Worm (Caenorhabditis elegans): ENCODE data around the gene F36H9.1.

The F36H9.1 gene

DNA sequence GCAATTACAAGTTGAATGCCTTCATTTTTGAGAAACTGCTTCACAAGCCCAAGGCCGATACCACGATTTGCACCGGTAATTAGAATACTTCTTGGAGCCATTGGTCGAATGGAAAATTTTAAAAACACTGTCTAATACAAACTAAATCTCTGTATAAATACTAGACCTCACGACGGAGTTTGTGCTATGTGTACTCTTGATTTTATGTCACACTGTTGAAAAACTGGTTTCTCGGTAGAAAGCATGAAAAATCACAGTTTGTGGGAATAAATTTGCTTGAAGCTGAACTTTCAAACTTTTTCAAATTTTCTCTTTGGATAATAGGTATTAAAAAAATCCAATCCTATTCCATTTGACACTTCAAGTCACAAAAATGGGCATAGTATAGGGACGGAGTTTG, 38.7 kb upstream of the F36H9.1 start, which contains the start of gene ZK697.14:
Gene ZK697.14, minus strand, starts transcription at position 101 of the 400 bp plus-strand sequence.
- TF ChIP-seq snpc-4 (tag; optimal IDR thresholded peaks at IDR 0.05) (no peak), swsn-7 (tag; optimal IDR thresholded peaks at IDR 0.05) (no peak), ztf-11 (tag; optimal IDR thresholded peaks at IDR 0.05) (no peak), dsc-1 (tag; optimal IDR thresholded peaks at IDR 0.05) (no peak), lin-13 (GFP tag; optimal IDR thresholded peaks at IDR 0.05) (no peak), hpl-2 (GFP tag; optimal IDR thresholded peaks at IDR 0.05) (no peak), nhr-28 (tag; optimal IDR thresholded peaks at IDR 0.05) (no peak), sptf-1 (tag; optimal IDR thresholded peaks at IDR 0.05) (no peak), mdl-1 (tag; optimal IDR thresholded peaks at IDR 0.05) (no peak), unc-98 (GFP tag; IDR thresholded peaks at IDR 0.05) (no peak)

DNA sequence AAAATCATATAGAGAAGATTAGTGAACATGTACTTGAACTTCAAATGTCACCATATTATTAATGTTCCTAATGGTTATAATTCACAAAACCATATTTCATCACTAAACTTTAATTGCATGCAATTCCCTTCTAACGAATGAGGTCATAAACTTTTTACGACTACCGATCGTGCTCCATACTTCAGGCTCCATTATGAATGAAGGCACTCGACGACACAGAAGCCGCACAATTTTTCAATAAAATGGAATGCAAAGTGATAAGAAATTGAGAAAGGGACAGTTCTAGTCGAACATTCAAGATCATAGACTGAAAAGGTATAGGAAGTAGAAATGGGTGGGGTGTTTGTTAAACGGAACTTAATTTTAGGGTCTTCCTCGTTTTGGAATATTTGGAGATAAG, 38.2 kb upstream of the F36H9.1 start:
- TF ChIP-seq swsn-7 (tag; optimal IDR thresholded peaks at IDR 0.05) (no peak), snpc-4 (tag; optimal IDR thresholded peaks at IDR 0.05) (no peak), mdl-1 (tag; optimal IDR thresholded peaks at IDR 0.05) (no peak), pax-3 (tag; optimal IDR thresholded peaks at IDR 0.05) (no peak), lin-14 (GFP tag; optimal IDR thresholded peaks at IDR 0.05) (no peak), nhr-11 (tag; optimal IDR thresholded peaks at IDR 0.05) (no peak), lin-39 (tag; optimal IDR thresholded peaks at IDR 0.05) (no peak), nhr-19 (GFP tag; conservative IDR thresholded peaks at IDR 0.05) (no peak), snu-23 (GFP tag; optimal IDR thresholded peaks at IDR 0.05) (no peak), fkh-10 (GFP tag; optimal IDR thresholded peaks at IDR 0.05) (no peak), nhr-76 (tag; optimal IDR thresholded peaks at IDR 0.05) (no peak), elt-2 (tag; optimal IDR thresholded peaks at IDR 0.05) (no peak)

DNA sequence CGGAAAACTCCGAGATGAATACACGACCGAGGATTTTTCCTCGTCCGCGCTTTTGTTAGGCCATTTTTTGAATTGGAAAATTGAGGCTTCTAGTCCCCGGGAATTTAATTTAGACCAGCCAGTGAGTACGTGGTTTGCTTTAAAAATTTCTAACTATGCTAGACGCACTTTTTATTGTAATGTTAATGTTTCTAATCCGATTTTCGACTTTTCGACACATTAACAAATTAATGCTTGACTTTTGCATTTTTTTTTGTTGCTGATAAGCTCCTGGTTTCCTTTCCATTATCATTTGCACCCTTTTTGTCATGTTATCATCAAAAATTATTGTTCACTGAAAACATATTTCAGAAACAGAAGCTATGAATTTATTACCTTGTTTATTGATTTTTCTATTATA, 37.5 kb upstream of the F36H9.1 start, which contains the start of gene clec-204:
Gene clec-204, plus strand, starts transcription at position 301 of the 400 bp plus-strand sequence.
- peak; percentile 44 for TF ChIP-seq elt-2 (tag; optimal IDR thresholded peaks at IDR 0.05)
- no peak for TF ChIP-seq hlh-4 (tag; optimal IDR thresholded peaks at IDR 0.05)
- TF ChIP-seq nhr-28 (tag; optimal IDR thresholded peaks at IDR 0.05): no peak
- no peak for TF ChIP-seq tbx-2 (tag; optimal IDR thresholded peaks at IDR 0.05)

DNA sequence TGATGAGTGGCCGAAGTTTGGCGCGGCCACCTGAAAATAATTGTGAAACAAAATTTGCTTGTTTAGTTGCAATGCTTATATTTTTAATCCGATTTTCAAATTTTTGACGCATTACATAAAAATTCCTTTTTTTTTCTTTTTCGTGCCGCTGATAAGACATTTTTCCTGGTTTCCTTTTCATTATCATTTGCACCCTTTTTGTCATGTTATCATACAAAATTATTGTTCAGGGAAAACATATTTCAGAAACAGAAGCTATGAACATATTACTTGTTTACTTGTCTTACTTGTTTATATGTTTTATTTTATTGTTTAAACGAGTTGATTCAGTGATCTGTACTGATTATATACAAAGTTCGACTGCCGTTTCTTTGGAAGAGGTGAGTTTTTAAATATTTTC, 33.6 kb upstream of the F36H9.1 start, which contains the start of gene clec-205:
Gene clec-205, plus strand, starts transcription at position 212 of the 400 bp plus-strand sequence.
- TF ChIP-seq C04F5.9 (tag; optimal IDR thresholded peaks at IDR 0.05) (no peak), elt-2 (tag; optimal IDR thresholded peaks at IDR 0.05) (peak; percentile 66), efl-1 (optimal IDR thresholded peaks at IDR 0.05) (no peak), efl-1 (GFP tag; optimal IDR thresholded peaks at IDR 0.05 in 1 of 2) (peak in 1 of 2 experiments; percentile 84), hpl-2 (GFP tag; optimal IDR thresholded peaks at IDR 0.05) (no peak)

DNA sequence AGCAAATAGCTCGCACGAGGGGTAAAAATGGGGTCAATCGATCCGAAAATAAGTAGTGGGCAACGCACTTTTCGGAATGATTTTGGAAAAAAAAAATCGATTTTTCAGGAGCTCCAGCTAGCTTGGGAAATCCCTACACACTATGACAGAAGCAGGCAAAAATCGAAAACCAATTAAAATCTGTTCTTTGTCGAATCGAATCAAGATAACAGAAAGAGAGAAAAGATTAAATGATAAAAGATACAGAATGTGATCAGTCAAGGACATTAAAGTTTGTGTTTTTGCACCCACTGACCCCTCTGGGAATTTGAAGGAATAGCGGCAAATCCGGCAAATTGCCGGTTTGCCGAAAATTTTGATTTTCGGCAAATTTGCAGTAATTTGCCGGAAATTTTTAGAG, 26.9 kb upstream of the F36H9.1 start:
- TF ChIP-seq unc-130 (tag; optimal IDR thresholded peaks at IDR 0.05) (no peak), aly-2 (tag; optimal IDR thresholded peaks at IDR 0.05) (no peak), jun-1 (tag; optimal IDR thresholded peaks at IDR 0.05) (no peak), fkh-4 (tag; optimal IDR thresholded peaks at IDR 0.05; ENCODE audit: borderline replicate concordance) (no peak), pag-3 (tag; optimal IDR thresholded peaks at IDR 0.05; ENCODE audit: borderline replicate concordance, insufficient read depth) (no peak), egl-27 (tag; optimal IDR thresholded peaks at IDR 0.05) (no peak), ztf-4 (tag; optimal IDR thresholded peaks at IDR 0.05) (no peak), unc-62 (GFP tag; optimal IDR thresholded peaks at IDR 0.05) (no peak), nhr-85 (tag) (no peak), isw-1 (GFP tag; IDR thresholded peaks at IDR 0.05) (no peak), nhr-28 (tag; optimal IDR thresholded peaks at IDR 0.05) (no peak), nhr-11 (tag; optimal IDR thresholded peaks at IDR 0.05) (no peak), nhr-76 (tag; optimal IDR thresholded peaks at IDR 0.05) (no peak), grh-1 (GFP tag; IDR thresholded peaks at IDR 0.05) (no peak), C16A3.4 (tag; optimal IDR thresholded peaks at IDR 0.05) (no peak), zag-1 (tag; optimal IDR thresholded peaks at IDR 0.05) (no peak), fos-1 (tag; optimal IDR thresholded peaks at IDR 0.05) (no peak), sox-4 (tag; optimal IDR thresholded peaks at IDR 0.05) (no peak), elt-3 (tag; optimal IDR thresholded peaks at IDR 0.05) (peak in 1 of 6 experiments; percentile 35), aha-1 (tag; optimal IDR thresholded peaks at IDR 0.05) (no peak), snpc-4 (tag; optimal IDR thresholded peaks at IDR 0.05) (no peak), hlh-4 (tag; optimal IDR thresholded peaks at IDR 0.05) (no peak), efl-1 (optimal IDR thresholded peaks at IDR 0.05) (no peak), efl-1 (GFP tag; optimal IDR thresholded peaks at IDR 0.05 in 1 of 2) (peak in 1 of 2 experiments; percentile 70), lin-13 (GFP tag; optimal IDR thresholded peaks at IDR 0.05) (no peak), blmp-1 (tag; optimal IDR thresholded peaks at IDR 0.05) (peak; percentile 78), ama-1 (optimal IDR thresholded peaks at IDR 0.05) (no peak)

All from whole organism, L1 larva.